Worm (Caenorhabditis elegans) whole organism, early embryonic: Measurements from ENCODE around the gene lipl-3.

ENCODE experiments used
- ama-1 ChIP-seq: fragments of 150-350 bp; optimal IDR thresholded peaks from 2 replicates; lab custom pipeline; 2014
- ceh-13 ChIP-seq: fragments of 200-800 bp; sonication (Bioruptor generic); optimal IDR thresholded peaks from 2 replicates; lab custom pipeline; 2018; ENCODE audit warnings: mild to moderate bottlenecking, missing genetic modification characterization, missing compliant biosample characterization
- flt-1 ChIP-seq: fragments of 200-800 bp; sonication (Bioruptor generic); IDR thresholded peaks from 2 replicates; pipeline ENCODE4 v1.3.6; 2022; ENCODE audit warnings: missing genetic modification characterization, missing compliant biosample characterization
- scrt-1 ChIP-seq: fragments of 200-800 bp; sonication (Bioruptor generic); IDR thresholded peaks from 2 replicates; pipeline ENCODE4 v1.3.6; 2022; ENCODE audit warnings: missing genetic modification characterization, missing compliant biosample characterization
- sea-1 ChIP-seq: fragments of 200-800 bp; sonication (Bioruptor generic); conservative IDR thresholded peaks from 2 replicates; pipeline ENCODE4 v1.3.6; 2022; ENCODE audit warnings: missing genetic modification characterization, missing compliant biosample characterization
- tbx-11 ChIP-seq: fragments of 200-800 bp; sonication (Bioruptor generic); IDR thresholded peaks from 2 replicates; pipeline ENCODE4 v1.3.6; 2022; ENCODE audit warnings: missing genetic modification characterization, missing compliant biosample characterization
- tbx-37 ChIP-seq: fragments of 200-800 bp; sonication (Bioruptor generic); conservative IDR thresholded peaks from 2 replicates; pipeline ENCODE4 v1.3.6; 2022; ENCODE audit warnings: missing genetic modification reagents, missing genetic modification characterization, missing compliant biosample characterization

- TF ChIP-seq sea-1 (GFP tag; lab: Robert Waterston, UW) (no peak), scrt-1 (no peak), flt-1 (GFP tag; lab: Robert Waterston, UW) (no peak), ama-1 (lab: Kevin White, UChicago) (no peak), ceh-13 (GFP tag; lab: Kevin White, UChicago) (no peak), tbx-37 (GFP tag; lab: Robert Waterston, UW) (no peak), tbx-11 (GFP tag; lab: Robert Waterston, UW) (no peak)
Observed at ce11 chrV:524058-524457, at the start of gene lipl-3.
